Fruit fly (Drosophila melanogaster): ENCODE data around the gene Pkc98E.

- TF ChIP-seq CTCF (optimal IDR thresholded peaks at IDR 0.05) (no peak), CG8478 (optimal IDR thresholded peaks at IDR 0.05) (no peak)
Measured at dm6 chr3R:28989388-28989787, 49.6 kb upstream of the Pkc98E start.
